Fruit fly (Drosophila melanogaster) whole organism, prepupa: ENCODE results near the gene Hex-t2.

ENCODE experiments used
- CG10631 ChIP-seq: fragments of 200-800 bp; sonication (Bioruptor generic); optimal IDR thresholded peaks from 2 replicates; lab custom pipeline; 2016; ENCODE audit warnings: missing biosample characterization, missing genetic modification characterization
- CG10669 ChIP-seq: fragments of 200-800 bp; sonication (Bioruptor generic); optimal IDR thresholded peaks from 3 replicates; lab custom pipeline; 2018; ENCODE audit warnings: missing biosample characterization, mild to moderate bottlenecking, missing genetic modification characterization, moderate library complexity
- CG11902 ChIP-seq: fragments of 200-800 bp; sonication (Bioruptor generic); optimal IDR thresholded peaks from 3 replicates; lab custom pipeline; 2016; ENCODE audit warnings: missing biosample characterization, missing genetic modification characterization
- CG15336 ChIP-seq: fragments of 200-800 bp; sonication (Bioruptor generic); IDR thresholded peaks from 2 replicates; pipeline ENCODE4 v1.3.6; 2022; ENCODE audit warnings: missing biosample characterization, missing genetic modification characterization
- CG16779 ChIP-seq: fragments of 200-800 bp; sonication (Bioruptor generic); optimal IDR thresholded peaks from 3 replicates; lab custom pipeline; 2017; ENCODE audit warnings: missing biosample characterization, mild to moderate bottlenecking, missing genetic modification characterization
- CG3032 ChIP-seq: fragments of 200-800 bp; optimal IDR thresholded peaks from 2 replicates; lab custom pipeline; 2019; ENCODE audit warnings: missing biosample characterization, mild to moderate bottlenecking, missing genetic modification characterization, moderate library complexity
- CG32006 ChIP-seq: fragments of 200-800 bp; sonication (Bioruptor generic); optimal IDR thresholded peaks from 3 replicates; lab custom pipeline; 2017; ENCODE audit warnings: missing biosample characterization, mild to moderate bottlenecking, missing genetic modification characterization
- CG34406 ChIP-seq: fragments of 200-800 bp; sonication (Bioruptor generic); optimal IDR thresholded peaks from 3 replicates; lab custom pipeline; 2016; ENCODE audit warnings: missing biosample characterization, missing genetic modification characterization
- CG3919 ChIP-seq: fragments of 200-800 bp; sonication (Bioruptor generic); optimal IDR thresholded peaks from 3 replicates; lab custom pipeline; 2016; ENCODE audit warnings: missing biosample characterization, missing genetic modification characterization
- CG4318 ChIP-seq: fragments of 200-800 bp; sonication (Bioruptor generic); optimal IDR thresholded peaks from 3 replicates; lab custom pipeline; 2017; ENCODE audit warnings: missing biosample characterization, mild to moderate bottlenecking, missing genetic modification characterization
- CG6163 ChIP-seq: fragments of 200-800 bp; sonication (Bioruptor generic); IDR thresholded peaks from 3 replicates; pipeline ENCODE4 v1.3.6; 2022; ENCODE audit warnings: missing biosample characterization, missing genetic modification characterization
- CG6276 ChIP-seq: fragments of 200-800 bp; sonication (Bioruptor generic); optimal IDR thresholded peaks from 2 replicates; lab custom pipeline; 2017; ENCODE audit warnings: missing biosample characterization, mild to moderate bottlenecking, missing genetic modification characterization
- CG6792 ChIP-seq: fragments of 200-800 bp; sonication (Bioruptor generic); optimal IDR thresholded peaks from 3 replicates; lab custom pipeline; 2016; ENCODE audit warnings: missing biosample characterization, missing genetic modification characterization
- CG6808 ChIP-seq: fragments of 200-800 bp; sonication (Bioruptor generic); optimal IDR thresholded peaks from 3 replicates; lab custom pipeline; 2017; ENCODE audit warnings: missing biosample characterization, missing genetic modification characterization, mild to moderate bottlenecking, moderate library complexity, missing genetic modification reagents
- CG7368 ChIP-seq: fragments of 200-800 bp; sonication (Bioruptor generic); optimal IDR thresholded peaks from 3 replicates; lab custom pipeline; 2016; ENCODE audit warnings: missing biosample characterization, missing genetic modification characterization
- CG8119 ChIP-seq: fragments of 200-800 bp; sonication (Bioruptor generic); IDR thresholded peaks from 3 replicates; pipeline ENCODE4 v1.3.6; 2022; ENCODE audit warnings: missing biosample characterization, missing genetic modification characterization
- CG8319 ChIP-seq: fragments of 200-800 bp; sonication (Bioruptor generic); optimal IDR thresholded peaks from 3 replicates; lab custom pipeline; 2016; ENCODE audit warnings: missing biosample characterization, missing genetic modification characterization
- CG8632 ChIP-seq: fragments of 200-800 bp; sonication (Bioruptor generic); optimal IDR thresholded peaks from 3 replicates; lab custom pipeline; 2016; ENCODE audit warnings: missing biosample characterization, missing genetic modification characterization
- CG9139 ChIP-seq: fragments of 200-800 bp; sonication (Bioruptor generic); optimal IDR thresholded peaks from 3 replicates; lab custom pipeline; 2017; ENCODE audit warnings: missing biosample characterization, mild to moderate bottlenecking, missing genetic modification characterization
- Eip75B ChIP-seq: fragments of 200-800 bp; sonication (Bioruptor generic); optimal IDR thresholded peaks from 3 replicates; lab custom pipeline; 2016; ENCODE audit warnings: missing biosample characterization, missing genetic modification characterization
- Eip78C ChIP-seq: fragments of 200-800 bp; sonication (Bioruptor generic); peaks from one replicate; lab custom pipeline; 2016; ENCODE audit warnings: missing biosample characterization, missing genetic modification characterization
- Eip93F ChIP-seq: fragments of 200-800 bp; sonication (Bioruptor generic); optimal IDR thresholded peaks from 2 replicates; lab custom pipeline; 2016; ENCODE audit warnings: missing biosample characterization, mild to moderate bottlenecking, missing genetic modification characterization
- Ets21C ChIP-seq: fragments of 200-800 bp; sonication (Bioruptor generic); optimal IDR thresholded peaks from 3 replicates; lab custom pipeline; 2016; ENCODE audit warnings: missing biosample characterization, missing genetic modification characterization
- Ets96B ChIP-seq: fragments of 200-800 bp; optimal IDR thresholded peaks from 2 replicates; lab custom pipeline; 2019; ENCODE audit warnings: missing biosample characterization, mild to moderate bottlenecking, missing genetic modification characterization, moderate library complexity
- Hr38 ChIP-seq: sonication (Bioruptor generic); optimal IDR thresholded peaks from 2 replicates; lab custom pipeline; 2016; ENCODE audit warnings: missing biosample characterization, missing genetic modification characterization
- Hr39 ChIP-seq: fragments of 200-800 bp; sonication (Bioruptor generic); optimal IDR thresholded peaks from 2 replicates; lab custom pipeline; 2016; ENCODE audit warnings: missing biosample characterization, missing genetic modification characterization
- Hr4 ChIP-seq: fragments of 200-800 bp; sonication (Bioruptor generic); optimal IDR thresholded peaks from 3 replicates; lab custom pipeline; 2016; ENCODE audit warnings: missing biosample characterization, missing genetic modification characterization
- Lpt ChIP-seq: fragments of 200-800 bp; sonication (Bioruptor generic); optimal IDR thresholded peaks from 3 replicates; lab custom pipeline; 2016; ENCODE audit warnings: missing biosample characterization, missing genetic modification characterization
- Met ChIP-seq: fragments of 200-800 bp; sonication (Bioruptor generic); optimal IDR thresholded peaks from 3 replicates; lab custom pipeline; 2016; ENCODE audit warnings: missing biosample characterization, missing genetic modification characterization
- OdsH ChIP-seq: fragments of 200-800 bp; sonication (Bioruptor generic); optimal IDR thresholded peaks from 3 replicates; lab custom pipeline; 2016; ENCODE audit warnings: missing biosample characterization, missing genetic modification characterization
- Smox ChIP-seq: fragments of 200-800 bp; sonication (Bioruptor generic); optimal IDR thresholded peaks from 3 replicates; lab custom pipeline; 2016; ENCODE audit warnings: missing biosample characterization, missing genetic modification characterization
- Sox102F ChIP-seq: fragments of 200-800 bp; sonication (Bioruptor generic); optimal IDR thresholded peaks from 2 replicates; lab custom pipeline; 2016; ENCODE audit warnings: missing biosample characterization, mild to moderate bottlenecking, missing genetic modification characterization
- Sox14 ChIP-seq: fragments of 200-800 bp; sonication (Bioruptor generic); optimal IDR thresholded peaks from 3 replicates; lab custom pipeline; 2016; ENCODE audit warnings: missing biosample characterization, missing genetic modification characterization
- Sox15 ChIP-seq: fragments of 200-800 bp; sonication (Bioruptor generic); optimal IDR thresholded peaks from 3 replicates; lab custom pipeline; 2016; ENCODE audit warnings: missing biosample characterization, missing genetic modification characterization
- achi ChIP-seq: fragments of 200-800 bp; sonication (Bioruptor generic); optimal IDR thresholded peaks from 3 replicates; lab custom pipeline; 2016; ENCODE audit warnings: missing biosample characterization, missing genetic modification characterization
- acj6 ChIP-seq: fragments of 200-800 bp; sonication (Bioruptor generic); optimal IDR thresholded peaks from 3 replicates; lab custom pipeline; 2016; ENCODE audit warnings: missing biosample characterization, missing genetic modification characterization
- cyc ChIP-seq: fragments of 200-800 bp; sonication (Bioruptor generic); optimal IDR thresholded peaks from 3 replicates; lab custom pipeline; 2016; ENCODE audit warnings: missing biosample characterization, missing genetic modification characterization
- dsx ChIP-seq: fragments of 200-800 bp; optimal IDR thresholded peaks from 3 replicates; lab custom pipeline; 2019; ENCODE audit warnings: missing biosample characterization, mild to moderate bottlenecking, missing genetic modification characterization, moderate library complexity; ENCODE audit not compliant: poor library complexity, severe bottlenecking
- esn ChIP-seq: fragments of 200-800 bp; sonication (Bioruptor generic); optimal IDR thresholded peaks from 2 replicates; lab custom pipeline; 2016; ENCODE audit warnings: missing biosample characterization, mild to moderate bottlenecking, missing genetic modification characterization, moderate library complexity
- fd59A ChIP-seq: fragments of 200-800 bp; sonication (Bioruptor generic); optimal IDR thresholded peaks from 2 replicates; lab custom pipeline; 2017; ENCODE audit warnings: missing biosample characterization, mild to moderate bottlenecking, missing genetic modification characterization, missing genetic modification reagents
- fd85E ChIP-seq: fragments of 200-800 bp; sonication (Bioruptor generic); optimal IDR thresholded peaks from 3 replicates; lab custom pipeline; 2016; ENCODE audit warnings: missing biosample characterization, missing genetic modification characterization
- fkh ChIP-seq: fragments of 200-800 bp; sonication (Bioruptor generic); optimal IDR thresholded peaks from 3 replicates; lab custom pipeline; 2017; ENCODE audit warnings: missing biosample characterization, mild to moderate bottlenecking, missing genetic modification characterization, moderate library complexity
- lz ChIP-seq: fragments of 200-800 bp; sonication (Bioruptor generic); optimal IDR thresholded peaks from 3 replicates; lab custom pipeline; 2016; ENCODE audit warnings: missing biosample characterization, missing genetic modification characterization
- net ChIP-seq: fragments of 200-800 bp; sonication (Bioruptor generic); optimal IDR thresholded peaks from 3 replicates; lab custom pipeline; 2016; ENCODE audit warnings: missing biosample characterization, missing genetic modification characterization
- salr ChIP-seq, 2 experiments: fragments of 200-800 bp; sonication (Bioruptor generic); optimal IDR thresholded peaks; 3 replicates each; lab custom pipeline; 2016 to 2018; ENCODE audit warnings: missing biosample characterization in 2 of 2, missing genetic modification characterization in 2 of 2, mild to moderate bottlenecking in 1 of 2
- ss ChIP-seq, 2 experiments: fragments of 200-800 bp; sonication (Bioruptor generic); optimal IDR thresholded peaks; 2 replicates in 1 of 2; 3 replicates in 1 of 2; lab custom pipeline; 2017 to 2018; ENCODE audit warnings: mild to moderate bottlenecking in 2 of 2, missing biosample characterization in 2 of 2, missing genetic modification characterization in 2 of 2, moderate library complexity in 1 of 2
- svp ChIP-seq: fragments of 200-800 bp; sonication (Bioruptor generic); peaks from one replicate; lab custom pipeline; 2016; ENCODE audit warnings: missing biosample characterization, missing genetic modification characterization
- topi ChIP-seq: fragments of 200-800 bp; sonication (Bioruptor generic); optimal IDR thresholded peaks from 3 replicates; lab custom pipeline; 2016; ENCODE audit warnings: missing biosample characterization, missing genetic modification characterization

Gene Hex-t2

dm6 chr3R:26428220-26428619, 22.3 kb upstream of the Hex-t2 start (continued):
- TF ChIP-seq Hr38 (GFP tag; lab: Kevin White, UChicago) = no peak
- TF ChIP-seq fkh (GFP tag; lab: Kevin White, UChicago) = no peak
- peak; percentile 26 for TF ChIP-seq CG6276 (GFP tag; lab: Kevin White, UChicago)
- TF ChIP-seq CG11902 (GFP tag; lab: Kevin White, UChicago) = no peak
- peak; percentile 21 for TF ChIP-seq net (GFP tag; lab: Kevin White, UChicago)
- peak; percentile 73 for TF ChIP-seq Hr4
- TF ChIP-seq Hr39 (GFP tag; lab: Kevin White, UChicago) = no peak
- peak; percentile 10 for TF ChIP-seq CG4318
- TF ChIP-seq, all 60 proteins: peak for 38

DNA sequence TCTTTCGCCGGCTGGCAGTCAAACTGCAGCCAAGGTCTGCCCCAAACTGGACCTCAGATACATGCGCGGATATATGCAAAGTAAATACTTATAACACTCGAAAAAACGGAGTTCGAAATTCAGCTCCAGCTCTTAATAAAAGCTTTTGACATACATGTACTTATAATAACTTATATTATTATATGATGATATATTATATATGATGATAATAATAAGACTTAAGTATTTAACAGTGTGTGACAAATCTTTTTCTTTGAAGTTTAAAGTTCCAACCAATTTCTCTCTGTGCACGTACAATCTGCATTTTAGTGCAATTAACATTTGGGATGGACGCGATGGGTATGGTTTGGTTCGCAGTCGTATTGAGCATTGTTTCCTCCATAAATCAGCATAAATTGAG, 20.9 kb upstream of the Hex-t2 start:
- TF ChIP-seq ss (GFP tag; optimal IDR thresholded peaks at IDR 0.05; lab: Kevin White, UChicago) = peak in 1 of 2 experiments; percentile 27
- TF ChIP-seq svp (GFP tag; lab: Kevin White, UChicago) = peak; percentile 63
- TF ChIP-seq salr (GFP tag; optimal IDR thresholded peaks at IDR 0.05; lab: Kevin White, UChicago) = no peak
- no peak for TF ChIP-seq cyc
- TF ChIP-seq CG34406 (GFP tag; lab: Kevin White, UChicago) = peak; percentile 61
- no peak for TF ChIP-seq CG9139 (GFP tag; lab: Kevin White, UChicago)
- TF ChIP-seq CG3032 = peak; percentile 22
- no peak for TF ChIP-seq Eip93F (GFP tag; lab: Kevin White, UChicago)
- TF ChIP-seq Ets96B (tag; lab: Kevin White, UChicago) = peak; percentile 36
- no peak for TF ChIP-seq Smox (GFP tag; lab: Kevin White, UChicago)
- TF ChIP-seq CG16779 (tag; lab: Kevin White, UChicago) = no peak
- peak; percentile 3 for TF ChIP-seq topi (GFP tag; lab: Kevin White, UChicago)
- TF ChIP-seq Met (GFP tag; lab: Kevin White, UChicago) = peak; percentile 5
- TF ChIP-seq CG3919 (GFP tag; lab: Kevin White, UChicago) = peak; percentile 30
- TF ChIP-seq CG8319 = peak; percentile 47
- no peak for TF ChIP-seq fkh (GFP tag; lab: Kevin White, UChicago)
- TF ChIP-seq Eip75B = no peak
- peak; percentile 30 for TF ChIP-seq dsx (GFP tag; lab: Kevin White, UChicago)
- no peak for TF ChIP-seq Hr39 (GFP tag; lab: Kevin White, UChicago)
- no peak for TF ChIP-seq CG4318
- peak; percentile 11 for TF ChIP-seq CG6808 (GFP tag; lab: Kevin White, UChicago)
- TF ChIP-seq CG6276 (GFP tag; lab: Kevin White, UChicago) = no peak
- TF ChIP-seq esn (GFP tag; lab: Kevin White, UChicago) = peak; percentile 20
- no peak for TF ChIP-seq Hr4
- TF ChIP-seq Sox14 (GFP tag; lab: Kevin White, UChicago) = no peak
- TF ChIP-seq CG32006 = peak; percentile 23
- peak; percentile 83 for TF ChIP-seq Eip78C (GFP tag; lab: Kevin White, UChicago)
- no peak for TF ChIP-seq CG6163 (GFP tag; lab: Robert Waterston, UW)
- TF ChIP-seq lz (GFP tag; lab: Kevin White, UChicago) = no peak
- TF ChIP-seq CG11902 (GFP tag; lab: Kevin White, UChicago) = peak; percentile 26
- no peak for TF ChIP-seq Ets21C (GFP tag; lab: Kevin White, UChicago)
- TF ChIP-seq Sox102F (GFP tag; lab: Kevin White, UChicago) = no peak
- TF ChIP-seq fd85E (GFP tag; lab: Kevin White, UChicago) = no peak
- no peak for TF ChIP-seq fd59A
- no peak for TF ChIP-seq Lpt
- peak; percentile 57 for TF ChIP-seq acj6 (GFP tag; lab: Kevin White, UChicago)
- peak; percentile 25 for TF ChIP-seq CG10631 (GFP tag; lab: Kevin White, UChicago)
- TF ChIP-seq CG6792 (GFP tag; lab: Kevin White, UChicago) = peak; percentile 60
- no peak for TF ChIP-seq Sox15 (GFP tag; lab: Kevin White, UChicago)
- TF ChIP-seq achi (GFP tag; lab: Kevin White, UChicago) = peak; percentile 43
- no peak for TF ChIP-seq net (GFP tag; lab: Kevin White, UChicago)
- peak; percentile 25 for TF ChIP-seq CG7368 (GFP tag; lab: Kevin White, UChicago)
- peak; percentile 58 for TF ChIP-seq CG8632
- peak; percentile 50 for TF ChIP-seq OdsH (GFP tag; lab: Kevin White, UChicago)
- TF ChIP-seq CG15336 = no peak
- peak; percentile 19; the same call in 1 of the 3 replicates for TF ChIP-seq CG8119 (GFP tag; lab: Robert Waterston, UW)
- peak; percentile 10 for TF ChIP-seq CG10669 (GFP tag; lab: Kevin White, UChicago)
